Fruit fly (Drosophila melanogaster) whole organism: Measurements from ENCODE around the gene Nf1.

Source experiments
- CG8478 ChIP-seq: fragments of >200 bp; optimal IDR thresholded peaks from 2 replicates; lab custom pipeline; 2018; ENCODE audit warnings: inconsistent platforms
- Dll ChIP-seq: fragments of >200 bp; optimal IDR thresholded peaks from 2 replicates; lab custom pipeline; 2017
- EcR ChIP-seq, 2 experiments: fragments of >200 bp; optimal IDR thresholded peaks; 2 replicates each; lab custom pipeline; 2017; ENCODE audit warnings: missing biosample characterization in 2 of 2, missing genetic modification characterization in 2 of 2, missing genetic modification reagents in 2 of 2
- pan ChIP-seq: fragments of >200 bp; optimal IDR thresholded peaks from 2 replicates; lab custom pipeline; 2017
- psq ChIP-seq: fragments of >200 bp; optimal IDR thresholded peaks from 2 replicates; lab custom pipeline; 2017
- usp ChIP-seq: fragments of >200 bp; optimal IDR thresholded peaks from 2 replicates; lab custom pipeline; 2017; ENCODE audit warnings: missing biosample characterization, missing genetic modification characterization, mixed read lengths

The Nf1 gene

dm6 chr3R:26009766-26010414 lies 27.1 kb downstream of the Nf1 start:
- no peak for TF ChIP-seq usp (GFP tag; lab: Kevin White, UChicago)
- TF ChIP-seq pan (lab: Kevin White, UChicago): no peak
- no peak for TF ChIP-seq Dll (lab: Kevin White, UChicago)
- no peak for TF ChIP-seq CG8478 (lab: Kevin White, UChicago)
- TF ChIP-seq EcR (GFP tag; optimal IDR thresholded peaks at IDR 0.05; lab: Kevin White, UChicago): no peak

dm6 chr3R:26010628-26011027 lies 27.8 kb downstream of the Nf1 start:
- no peak for TF ChIP-seq CG8478 (lab: Kevin White, UChicago)
- no peak for TF ChIP-seq pan (lab: Kevin White, UChicago)
- TF ChIP-seq EcR (GFP tag; optimal IDR thresholded peaks at IDR 0.05; lab: Kevin White, UChicago): no peak
- TF ChIP-seq psq: no peak
- no peak for TF ChIP-seq Dll (lab: Kevin White, UChicago)
- TF ChIP-seq usp (GFP tag; lab: Kevin White, UChicago): no peak

- TF ChIP-seq psq (no peak), CG8478 (lab: Kevin White, UChicago) (no peak), Dll (lab: Kevin White, UChicago) (no peak), pan (lab: Kevin White, UChicago) (no peak), EcR (GFP tag; optimal IDR thresholded peaks at IDR 0.05; lab: Kevin White, UChicago) (no peak), usp (GFP tag; lab: Kevin White, UChicago) (no peak)
Observed at dm6 chr3R:26011542-26011941, 28.7 kb downstream of the Nf1 start.

dm6 chr3R:26012288-26012687 lies 29.5 kb downstream of the Nf1 start:
- no peak for TF ChIP-seq EcR (GFP tag; optimal IDR thresholded peaks at IDR 0.05; lab: Kevin White, UChicago)
- no peak for TF ChIP-seq CG8478 (lab: Kevin White, UChicago)
- TF ChIP-seq psq: no peak
- TF ChIP-seq usp (GFP tag; lab: Kevin White, UChicago): no peak
- no peak for TF ChIP-seq Dll (lab: Kevin White, UChicago)
- TF ChIP-seq pan (lab: Kevin White, UChicago): no peak

- no peak for TF ChIP-seq psq
- TF ChIP-seq EcR (GFP tag; optimal IDR thresholded peaks at IDR 0.05; lab: Kevin White, UChicago): peak in 1 of 2 experiments; percentile 30
Observed at dm6 chr3R:26012801-26013663, 30.2 kb downstream of the Nf1 start.

dm6 chr3R:26013664-26013948 lies 30.8 kb downstream of the Nf1 start:
- TF ChIP-seq CG8478 (lab: Kevin White, UChicago): no peak
- no peak for TF ChIP-seq pan (lab: Kevin White, UChicago)
- TF ChIP-seq psq: no peak
- no peak for TF ChIP-seq usp (GFP tag; lab: Kevin White, UChicago)
- TF ChIP-seq Dll (lab: Kevin White, UChicago): no peak
- no peak for TF ChIP-seq EcR (GFP tag; optimal IDR thresholded peaks at IDR 0.05; lab: Kevin White, UChicago)

dm6 chr3R:26014262-26014833 lies 31.5 kb downstream of the Nf1 start, which contains the start of gene Kaz-m1:
Kaz-m1 (plus strand) TSS chr3R:26014721.
- TF ChIP-seq EcR (GFP tag; optimal IDR thresholded peaks at IDR 0.05; lab: Kevin White, UChicago): no peak
- TF ChIP-seq pan (lab: Kevin White, UChicago): no peak
- no peak for TF ChIP-seq usp (GFP tag; lab: Kevin White, UChicago)
- TF ChIP-seq CG8478 (lab: Kevin White, UChicago): no peak
- TF ChIP-seq psq: no peak
- TF ChIP-seq Dll (lab: Kevin White, UChicago): no peak

dm6 chr3R:26017294-26017770 lies 34.5 kb downstream of the Nf1 start:
- TF ChIP-seq psq (no peak), EcR (GFP tag; optimal IDR thresholded peaks at IDR 0.05; lab: Kevin White, UChicago) (peak in 1 of 2 experiments; percentile 29), usp (GFP tag; lab: Kevin White, UChicago) (no peak), CG8478 (lab: Kevin White, UChicago) (no peak), Dll (lab: Kevin White, UChicago) (peak; percentile 17), pan (lab: Kevin White, UChicago) (no peak)

dm6 chr3R:26017771-26018731 lies 35.2 kb downstream of the Nf1 start:
- no peak for TF ChIP-seq psq
- no peak for TF ChIP-seq usp (GFP tag; lab: Kevin White, UChicago)
- no peak for TF ChIP-seq CG8478 (lab: Kevin White, UChicago)
- TF ChIP-seq Dll (lab: Kevin White, UChicago): no peak
- peak in 1 of 2 experiments; percentile 36 for TF ChIP-seq EcR (GFP tag; optimal IDR thresholded peaks at IDR 0.05; lab: Kevin White, UChicago)

dm6 chr3R:26019232-26019631 lies 36.4 kb downstream of the Nf1 start:
- TF ChIP-seq psq: no peak
- TF ChIP-seq EcR (GFP tag; optimal IDR thresholded peaks at IDR 0.05; lab: Kevin White, UChicago): no peak
- TF ChIP-seq CG8478 (lab: Kevin White, UChicago): no peak
- TF ChIP-seq Dll (lab: Kevin White, UChicago): no peak
- no peak for TF ChIP-seq pan (lab: Kevin White, UChicago)
- no peak for TF ChIP-seq usp (GFP tag; lab: Kevin White, UChicago)
